Fruit fly (Drosophila melanogaster) whole organism, embryonic: ENCODE measurements around the gene Ogdh.
A peak's percentile ranks its signal among the peaks of the same experiment; 100 is the strongest.

Experiments used
- ATbp ChIP-seq: fragments of 200-800 bp; sonication (Bioruptor generic); optimal IDR thresholded peaks from 2 replicates; lab custom pipeline; 2017; ENCODE audit warnings: missing biosample characterization, mild to moderate bottlenecking, missing genetic modification characterization, missing genetic modification reagents
- Antp ChIP-seq: fragments of 200-800 bp; sonication (Bioruptor generic); optimal IDR thresholded peaks from 3 replicates; lab custom pipeline; 2016; ENCODE audit warnings: missing biosample characterization, missing genetic modification characterization
- BtbVII ChIP-seq: fragments of 200-800 bp; sonication (Bioruptor generic); optimal IDR thresholded peaks from 3 replicates; lab custom pipeline; 2017; ENCODE audit warnings: missing biosample characterization, mild to moderate bottlenecking, missing genetic modification characterization
- CG1024 ChIP-seq: fragments of 200-800 bp; sonication (Bioruptor generic); IDR thresholded peaks from 2 replicates; pipeline ENCODE4 v1.3.6; 2022; ENCODE audit warnings: missing biosample characterization, missing genetic modification characterization
- CG10274 ChIP-seq: fragments of 200-800 bp; sonication (Bioruptor generic); optimal IDR thresholded peaks from 3 replicates; lab custom pipeline; 2017; ENCODE audit warnings: missing biosample characterization, mild to moderate bottlenecking, missing genetic modification characterization
- CG11560 ChIP-seq: fragments of 200-800 bp; sonication (Bioruptor generic); IDR thresholded peaks from 3 replicates; pipeline ENCODE4 v1.3.6; 2022; ENCODE audit warnings: missing biosample characterization, missing genetic modification characterization
- CG13123 ChIP-seq: fragments of 200-800 bp; sonication (Bioruptor generic); optimal IDR thresholded peaks from 2 replicates; lab custom pipeline; 2016; ENCODE audit warnings: missing biosample characterization, missing genetic modification characterization
- CG13424 ChIP-seq: fragments of 200-800 bp; sonication (Bioruptor generic); optimal IDR thresholded peaks from 2 replicates; lab custom pipeline; 2019; ENCODE audit warnings: missing biosample characterization, mild to moderate bottlenecking, missing genetic modification characterization, moderate library complexity
- CG14014 ChIP-seq: fragments of 200-800 bp; sonication (Bioruptor generic); IDR thresholded peaks from 2 replicates; pipeline ENCODE4 v1.3.6; 2022; ENCODE audit warnings: missing biosample characterization, missing genetic modification characterization
- CG17612 ChIP-seq: fragments of 200-800 bp; sonication (Bioruptor generic); IDR thresholded peaks from 2 replicates; pipeline ENCODE4 v1.3.6; 2022; ENCODE audit warnings: missing biosample characterization, missing genetic modification characterization
- CG2116 ChIP-seq: fragments of 200-800 bp; sonication (Bioruptor generic); optimal IDR thresholded peaks from 3 replicates; lab custom pipeline; 2018; ENCODE audit warnings: missing biosample characterization, mild to moderate bottlenecking, missing genetic modification characterization
- CG31365 ChIP-seq: fragments of 200-800 bp; sonication (Bioruptor generic); optimal IDR thresholded peaks from 2 replicates; lab custom pipeline; 2018; ENCODE audit warnings: missing biosample characterization, mild to moderate bottlenecking, missing genetic modification characterization
- CG32767 ChIP-seq: fragments of 200-800 bp; sonication (Bioruptor generic); IDR thresholded peaks from 2 replicates; pipeline ENCODE4 v1.3.6; 2022; ENCODE audit warnings: missing biosample characterization, missing genetic modification characterization
- CG33557 ChIP-seq: fragments of 200-800 bp; sonication (Bioruptor generic); optimal IDR thresholded peaks from 2 replicates; lab custom pipeline; 2019; ENCODE audit warnings: missing biosample characterization, mild to moderate bottlenecking, missing genetic modification characterization, moderate library complexity
- CG3847 ChIP-seq: fragments of 200-800 bp; sonication (Bioruptor generic); IDR thresholded peaks from 2 replicates; pipeline ENCODE4 v1.3.6; 2022; ENCODE audit warnings: missing biosample characterization, missing genetic modification characterization
- CG5953 ChIP-seq: fragments of 200-800 bp; sonication (Bioruptor generic); IDR thresholded peaks from 2 replicates; pipeline ENCODE4 v1.3.6; 2022; ENCODE audit warnings: missing biosample characterization, missing genetic modification characterization
- CG6254 ChIP-seq: fragments of 200-800 bp; sonication (Bioruptor generic); optimal IDR thresholded peaks from 3 replicates; lab custom pipeline; 2017; ENCODE audit warnings: mild to moderate bottlenecking, missing biosample characterization, missing genetic modification reagents, missing genetic modification characterization
- CG7745 ChIP-seq: fragments of 200-800 bp; sonication (Bioruptor generic); optimal IDR thresholded peaks from 2 replicates; lab custom pipeline; 2018; ENCODE audit warnings: missing biosample characterization, mild to moderate bottlenecking, missing genetic modification characterization, moderate library complexity
- CG8924 ChIP-seq: fragments of 200-800 bp; optimal IDR thresholded peaks from 3 replicates; lab custom pipeline; 2019; ENCODE audit warnings: missing biosample characterization, mild to moderate bottlenecking, missing genetic modification characterization, moderate library complexity
- CG9215 ChIP-seq: fragments of 200-800 bp; sonication (Bioruptor generic); IDR thresholded peaks from 2 replicates; pipeline ENCODE4 v1.3.6; 2022; ENCODE audit warnings: missing biosample characterization, missing genetic modification characterization
- CoRest ChIP-seq: fragments of 200-800 bp; sonication (Bioruptor generic); optimal IDR thresholded peaks from 3 replicates; lab custom pipeline; 2018; ENCODE audit warnings: missing biosample characterization, mild to moderate bottlenecking, missing genetic modification characterization, moderate library complexity
- D19B ChIP-seq: fragments of 200-800 bp; sonication (Bioruptor generic); optimal IDR thresholded peaks from 2 replicates; lab custom pipeline; 2017; ENCODE audit warnings: missing biosample characterization, mild to moderate bottlenecking, missing genetic modification characterization
- ERR ChIP-seq: fragments of 200-800 bp; sonication (Bioruptor generic); optimal IDR thresholded peaks from 2 replicates; lab custom pipeline; 2016; ENCODE audit warnings: missing biosample characterization, missing genetic modification characterization
- Ets97D ChIP-seq: fragments of 200-800 bp; sonication (Bioruptor generic); optimal IDR thresholded peaks from 3 replicates; lab custom pipeline; 2016; ENCODE audit warnings: missing biosample characterization, missing genetic modification characterization
- GATAe ChIP-seq: fragments of 200-800 bp; sonication (Bioruptor generic); conservative IDR thresholded peaks from 2 replicates; pipeline ENCODE4 v1.3.6; 2022; ENCODE audit warnings: missing biosample characterization, missing genetic modification characterization
- Gsc ChIP-seq: fragments of 200-800 bp; sonication (Bioruptor generic); IDR thresholded peaks from 2 replicates; pipeline ENCODE4 v1.3.6; 2022; ENCODE audit warnings: missing biosample characterization, missing genetic modification characterization
- Gug ChIP-seq: fragments of 200-800 bp; sonication (Bioruptor generic); IDR thresholded peaks from 4 replicates; pipeline ENCODE4 v1.3.6; 2022; ENCODE audit warnings: missing biosample characterization, missing genetic modification characterization
- Hr3 ChIP-seq: fragments of 200-800 bp; sonication (Bioruptor generic); optimal IDR thresholded peaks from 3 replicates; lab custom pipeline; 2016; ENCODE audit warnings: missing biosample characterization, missing genetic modification characterization
- Jarid2 ChIP-seq: fragments of 200-800 bp; sonication (Bioruptor generic); optimal IDR thresholded peaks from 3 replicates; lab custom pipeline; 2017; ENCODE audit warnings: mild to moderate bottlenecking, missing biosample characterization, missing genetic modification reagents, missing genetic modification characterization
- NFAT ChIP-seq: fragments of 200-800 bp; sonication (Bioruptor generic); IDR thresholded peaks from 2 replicates; pipeline ENCODE4 v1.3.6; 2022; ENCODE audit warnings: missing biosample characterization, missing genetic modification characterization
- NK7.1 ChIP-seq: fragments of 200-800 bp; sonication (Bioruptor generic); optimal IDR thresholded peaks from 3 replicates; lab custom pipeline; 2016; ENCODE audit warnings: missing biosample characterization, missing genetic modification characterization
- Scr ChIP-seq: fragments of 200-800 bp; sonication (Bioruptor generic); IDR thresholded peaks from 2 replicates; pipeline ENCODE4 v1.3.6; 2022; ENCODE audit warnings: missing biosample characterization, missing genetic modification characterization; ENCODE audit not compliant: partially characterized antibody
- Tbp ChIP-seq: fragments of >200 bp; optimal IDR thresholded peaks from 2 replicates; lab custom pipeline; 2018; ENCODE audit warnings: missing biosample characterization, missing genetic modification characterization
- Trl ChIP-seq, 3 experiments: fragments of >200 bp in 2 of 3; fragments of 200-800 bp in 1 of 3; sonication (Bioruptor generic) in 1 of 3; optimal IDR thresholded peaks; 2 replicates in 1 of 3; 3 replicates in 2 of 3; lab custom pipeline; 2016 to 2017; ENCODE audit warnings: missing biosample characterization in 1 of 3, missing genetic modification characterization in 1 of 3
- al ChIP-seq: fragments of 200-800 bp; sonication (Bioruptor generic); IDR thresholded peaks from 2 replicates; pipeline ENCODE4 v1.3.6; 2022; ENCODE audit warnings: missing biosample characterization, missing genetic modification characterization
- ap ChIP-seq: fragments of 200-800 bp; sonication (Bioruptor generic); IDR thresholded peaks from 2 replicates; pipeline ENCODE4 v1.3.6; 2022; ENCODE audit warnings: missing biosample characterization, missing genetic modification characterization
- ara ChIP-seq: fragments of 200-800 bp; sonication (Bioruptor generic); IDR thresholded peaks from 2 replicates; pipeline ENCODE4 v1.3.6; 2022; ENCODE audit warnings: missing biosample characterization, missing genetic modification characterization
- ci ChIP-seq: fragments of 200-800 bp; sonication (Bioruptor generic); IDR thresholded peaks from 3 replicates; pipeline ENCODE4 v1.3.6; 2022; ENCODE audit warnings: missing biosample characterization, missing genetic modification characterization
- ewg ChIP-seq: fragments of 200-800 bp; sonication (Bioruptor generic); optimal IDR thresholded peaks from 3 replicates; lab custom pipeline; 2017; ENCODE audit warnings: mild to moderate bottlenecking, missing biosample characterization, missing genetic modification reagents, missing genetic modification characterization
- fd96Cb ChIP-seq: fragments of 200-800 bp; sonication (Bioruptor generic); optimal IDR thresholded peaks from 2 replicates; lab custom pipeline; 2018; ENCODE audit warnings: missing biosample characterization, mild to moderate bottlenecking, missing genetic modification characterization, moderate library complexity
- hb ChIP-seq: fragments of 200-800 bp; sonication (Bioruptor generic); IDR thresholded peaks from 3 replicates; pipeline ENCODE4 v1.3.6; 2022; ENCODE audit warnings: missing biosample characterization, missing genetic modification characterization; ENCODE audit not compliant: partially characterized antibody
- insv ChIP-seq, 2 experiments: fragments of 200-800 bp; sonication (Bioruptor generic); optimal IDR thresholded peaks; 3 replicates each; lab custom pipeline; 2016 to 2018; ENCODE audit warnings: missing biosample characterization in 2 of 2, missing genetic modification characterization in 2 of 2
- lbe ChIP-seq: fragments of 200-800 bp; sonication (Bioruptor generic); optimal IDR thresholded peaks from 2 replicates; lab custom pipeline; 2016; ENCODE audit warnings: missing biosample characterization, mild to moderate bottlenecking, missing genetic modification characterization
- pnt ChIP-seq: fragments of 200-800 bp; sonication (Bioruptor generic); optimal IDR thresholded peaks from 3 replicates; lab custom pipeline; 2016; ENCODE audit warnings: missing biosample characterization, missing genetic modification characterization
- slou ChIP-seq: fragments of 200-800 bp; sonication (Bioruptor generic); optimal IDR thresholded peaks from 3 replicates; lab custom pipeline; 2016; ENCODE audit warnings: missing biosample characterization, missing genetic modification characterization
- slp2 ChIP-seq: fragments of 200-800 bp; sonication (Bioruptor generic); optimal IDR thresholded peaks from 2 replicates; lab custom pipeline; 2016; ENCODE audit warnings: missing biosample characterization, missing genetic modification characterization
- wdn ChIP-seq: fragments of 200-800 bp; sonication (Bioruptor generic); IDR thresholded peaks from 2 replicates; pipeline ENCODE4 v1.3.6; 2022; ENCODE audit warnings: missing biosample characterization, missing genetic modification characterization
- zen ChIP-seq: fragments of 200-800 bp; sonication (Bioruptor generic); optimal IDR thresholded peaks from 3 replicates; lab custom pipeline; 2018; ENCODE audit warnings: missing biosample characterization, mild to moderate bottlenecking, missing genetic modification characterization, moderate library complexity
- zfh1 ChIP-seq: fragments of 200-800 bp; sonication (Bioruptor generic); IDR thresholded peaks from 3 replicates; pipeline ENCODE4 v1.3.6; 2022; ENCODE audit warnings: missing biosample characterization, missing genetic modification characterization
- zfh2 ChIP-seq: fragments of 200-800 bp; sonication (Bioruptor generic); optimal IDR thresholded peaks from 2 replicates; lab custom pipeline; 2016; ENCODE audit warnings: missing biosample characterization, missing genetic modification characterization

Ogdh gene

dm6 chr3L:16955219-16956002, 789 bp downstream of the Ogdh start (continued):
- TF ChIP-seq slp2 (GFP tag; lab: Kevin White, UChicago) (no peak), pnt (GFP tag; lab: Kevin White, UChicago) (no peak), Scr (GFP tag; lab: Robert Waterston, UW) (peak; percentile 83), CG5953 (no peak), CG6254 (no peak), ci (GFP tag; lab: Robert Waterston, UW) (peak; percentile 33; the same call in 1 of the 3 replicates), CG8924 (tag; lab: Kevin White, UChicago) (no peak), CG13123 (GFP tag; lab: Kevin White, UChicago) (no peak), Gug (GFP tag; lab: Robert Waterston, UW) (no peak), lbe (GFP tag; lab: Kevin White, UChicago) (no peak), slou (GFP tag; lab: Kevin White, UChicago) (no peak), ERR (GFP tag; lab: Kevin White, UChicago) (peak; percentile 48), hb (peak; percentile 71; the same call in 1 of the 3 replicates), CG10274 (no peak), CoRest (tag; lab: Kevin White, UChicago) (peak; percentile 36), NFAT (peak; percentile 40; the same call in 1 of the 2 replicates), CG31365 (no peak), Trl (optimal IDR thresholded peaks at IDR 0.05; lab: Kevin White, UChicago) (no peak), Trl (GFP tag; optimal IDR thresholded peaks at IDR 0.05; lab: Kevin White, UChicago) (no peak), CG32767 (0 out of 2 replicates have a peak, but pooled peaks have one; percentile 19), CG17612 (GFP tag; lab: Robert Waterston, UW) (no peak), Hr3 (GFP tag; lab: Kevin White, UChicago) (peak; percentile 6), al (GFP tag; lab: Robert Waterston, UW) (no peak), fd96Cb (tag; lab: Kevin White, UChicago) (no peak), Jarid2 (GFP tag; lab: Kevin White, UChicago) (no peak), Gsc (GFP tag; lab: Robert Waterston, UW) (no peak), Antp (GFP tag; lab: Kevin White, UChicago) (no peak), insv (GFP tag; optimal IDR thresholded peaks at IDR 0.05; lab: Kevin White, UChicago) (peak in 1 of 2 experiments; percentile 6), ATbp (GFP tag; lab: Kevin White, UChicago) (no peak), zfh2 (GFP tag; lab: Kevin White, UChicago) (no peak), CG1024 (GFP tag; lab: Robert Waterston, UW) (no peak), NK7.1 (no peak), CG9215 (GFP tag; lab: Robert Waterston, UW) (no peak), Tbp (no peak), CG7745 (tag; lab: Kevin White, UChicago) (no peak), CG13424 (tag; lab: Kevin White, UChicago) (peak; percentile 31), wdn (GFP tag; lab: Robert Waterston, UW) (no peak), ara (GFP tag; lab: Robert Waterston, UW) (no peak), Ets97D (GFP tag; lab: Kevin White, UChicago) (peak; percentile 80), CG3847 (GFP tag; lab: Robert Waterston, UW) (0 out of 2 replicates have a peak, but pooled peaks have one; percentile 26), D19B (GFP tag; lab: Kevin White, UChicago) (no peak), zfh1 (GFP tag; lab: Robert Waterston, UW) (peak; percentile 49; the same call in 2 of the 3 replicates), CG14014 (no peak; the same call in 1 of the 2 replicates), CG33557 (GFP tag; lab: Kevin White, UChicago) (no peak), ap (GFP tag; lab: Robert Waterston, UW) (no peak), ewg (GFP tag; lab: Kevin White, UChicago) (peak; percentile 51), BtbVII (GFP tag; lab: Kevin White, UChicago) (no peak), zen (no peak), CG2116 (peak; percentile 56), GATAe (no peak), CG11560 (tag; lab: Robert Waterston, UW) (no peak)
